Worm (Caenorhabditis elegans): ENCODE measurements around the gene nlp-80.
"Not testable (repeated sequence)": the region's sequence is repeated elsewhere in the genome, so short reads cannot be mapped to it uniquely, and the experiment has no call there.

nlp-80 gene

ce11 chrV:11109647-11110046 lies 44.2 kb upstream of the nlp-80 start, which contains the start of gene Y42A5A.5:
Gene Y42A5A.5, minus strand, starts transcription at chrV:11109747.
- not testable (repeated sequence) for TF ChIP-seq lin-11 (tag; optimal IDR thresholded peaks at IDR 0.05); C34F6.9 (tag; optimal IDR thresholded peaks at IDR 0.05); lin-13 (GFP tag; optimal IDR thresholded peaks at IDR 0.05)

ce11 chrV:11104408-11104807 lies 39.0 kb upstream of the nlp-80 start:
- TF ChIP-seq aly-2 (tag; optimal IDR thresholded peaks at IDR 0.05) (no peak), ceh-82 (tag; optimal IDR thresholded peaks at IDR 0.05) (no peak), crh-2 (tag; optimal IDR thresholded peaks at IDR 0.05) (no peak), unc-39 (tag; optimal IDR thresholded peaks at IDR 0.05) (no peak), blmp-1 (tag; optimal IDR thresholded peaks at IDR 0.05; ENCODE audit: insufficient read depth) (no peak), sma-3 (GFP tag; optimal IDR thresholded peaks at IDR 0.05) (no peak), nhr-237 (tag; optimal IDR thresholded peaks at IDR 0.05) (no peak), elt-3 (tag; optimal IDR thresholded peaks at IDR 0.05) (no peak), ceh-16 (tag; optimal IDR thresholded peaks at IDR 0.05) (no peak)

- TF ChIP-seq lin-13 (GFP tag; optimal IDR thresholded peaks at IDR 0.05) (no peak), skn-1 (tag; optimal IDR thresholded peaks at IDR 0.05) (no peak), unc-39 (tag; optimal IDR thresholded peaks at IDR 0.05) (no peak), ztf-1 (GFP tag; conservative IDR thresholded peaks at IDR 0.05) (no peak), crh-2 (tag; optimal IDR thresholded peaks at IDR 0.05) (no peak), mab-5 (tag; optimal IDR thresholded peaks at IDR 0.05) (no peak), aly-2 (tag; optimal IDR thresholded peaks at IDR 0.05) (no peak), nhr-237 (tag; optimal IDR thresholded peaks at IDR 0.05) (no peak), F13H6.1 (tag; optimal IDR thresholded peaks at IDR 0.05) (no peak), blmp-1 (tag; optimal IDR thresholded peaks at IDR 0.05; ENCODE audit: insufficient read depth) (no peak), elt-3 (tag; optimal IDR thresholded peaks at IDR 0.05) (no peak), nhr-21 (tag; optimal IDR thresholded peaks at IDR 0.05) (no peak), nhr-23 (tag; optimal IDR thresholded peaks at IDR 0.05) (no peak), sma-3 (GFP tag; optimal IDR thresholded peaks at IDR 0.05) (no peak), ama-1 (optimal IDR thresholded peaks at IDR 0.05) (no peak), fos-1 (tag; optimal IDR thresholded peaks at IDR 0.05) (no peak), R02D3.7 (tag; optimal IDR thresholded peaks at IDR 0.05) (no peak), ceh-82 (tag; optimal IDR thresholded peaks at IDR 0.05) (no peak), nhr-6 (tag; optimal IDR thresholded peaks at IDR 0.05) (no peak)
Observed at ce11 chrV:11098599-11098998, 33.2 kb upstream of the nlp-80 start, which contains the start of gene cdkl-1. Gene cdkl-1, plus strand, starts transcription at chrV:11098899.

ce11 chrV:11095873-11096272 lies 30.5 kb upstream of the nlp-80 start, which contains the start of gene Y42A5A.3:
Gene Y42A5A.3, minus strand, starts transcription at chrV:11095973.
- TF ChIP-seq alr-1 (tag; optimal IDR thresholded peaks at IDR 0.05) (no peak), lin-13 (GFP tag; optimal IDR thresholded peaks at IDR 0.05) (no peak), ceh-16 (tag; optimal IDR thresholded peaks at IDR 0.05) (no peak), sem-4 (tag; optimal IDR thresholded peaks at IDR 0.05) (no peak), blmp-1 (tag; optimal IDR thresholded peaks at IDR 0.05; ENCODE audit: insufficient read depth) (no peak), nhr-129 (tag; optimal IDR thresholded peaks at IDR 0.05) (no peak), elt-3 (tag; optimal IDR thresholded peaks at IDR 0.05) (no peak)

ce11 chrV:11094698-11095097 lies 29.3 kb upstream of the nlp-80 start:
- TF ChIP-seq nhr-25 (tag; optimal IDR thresholded peaks at IDR 0.05) (peak; percentile 84), blmp-1 (tag; optimal IDR thresholded peaks at IDR 0.05; ENCODE audit: insufficient read depth) (peak; percentile 70), nhr-77 (tag; optimal IDR thresholded peaks at IDR 0.05) (no peak), zag-1 (tag; optimal IDR thresholded peaks at IDR 0.05) (no peak), sma-9 (GFP tag; optimal IDR thresholded peaks at IDR 0.05) (peak; percentile 28), sma-9 (tag; optimal IDR thresholded peaks at IDR 0.05) (no peak), crh-2 (tag; optimal IDR thresholded peaks at IDR 0.05) (no peak), nhr-10 (tag; optimal IDR thresholded peaks at IDR 0.05) (no peak), skn-1 (tag; optimal IDR thresholded peaks at IDR 0.05) (no peak), nhr-129 (tag; optimal IDR thresholded peaks at IDR 0.05) (peak; percentile 2)

All from whole organism, L2 larva.